Fruit fly (Drosophila melanogaster): Measurements from ENCODE around the gene CG6933.

dm6 chr3L:20220374-20220773, at the start of gene CG6933:
- TF ChIP-seq psq (optimal IDR thresholded peaks at IDR 0.05) (no peak), usp (GFP tag; optimal IDR thresholded peaks at IDR 0.05) (no peak), pan (optimal IDR thresholded peaks at IDR 0.05) (no peak), CG8478 (optimal IDR thresholded peaks at IDR 0.05) (no peak), Dll (optimal IDR thresholded peaks at IDR 0.05) (no peak), EcR (GFP tag; optimal IDR thresholded peaks at IDR 0.05) (no peak)

All from whole organism.